Worm (Caenorhabditis elegans) whole organism, late embryonic: ENCODE results near the gene fbxa-18.

Experiments
- K09A11.1 ChIP-seq: sonication (generic microtip); optimal IDR thresholded peaks from 2 replicates; lab custom pipeline; 2017; ENCODE audit warnings: antibody characterized with exemption, mild to moderate bottlenecking, missing genetic modification characterization, missing compliant biosample characterization; ENCODE audit not compliant: insufficient read depth
- T23F11.4 ChIP-seq: fragments of 200-800 bp; sonication (Bioruptor generic); optimal IDR thresholded peaks from 2 replicates; lab custom pipeline; 2018; ENCODE audit warnings: mild to moderate bottlenecking, missing genetic modification characterization, missing compliant biosample characterization
- ahr-1 ChIP-seq: sonication (generic microtip); optimal IDR thresholded peaks from 2 replicates; lab custom pipeline; 2016; ENCODE audit warnings: missing genetic modification characterization, missing compliant biosample characterization
- ceh-2 ChIP-seq: sonication (generic microtip); optimal IDR thresholded peaks from 2 replicates; lab custom pipeline; 2016; ENCODE audit warnings: missing genotype, missing genetic modification characterization, missing compliant biosample characterization
- ceh-24 ChIP-seq: sonication (generic microtip); optimal IDR thresholded peaks from 2 replicates; lab custom pipeline; 2016; ENCODE audit warnings: mild to moderate bottlenecking, missing genetic modification characterization, missing compliant biosample characterization
- ceh-45 ChIP-seq: fragments of 200-800 bp; sonication (Bioruptor generic); IDR thresholded peaks from 2 replicates; pipeline ENCODE4 v1.3.6; 2022; ENCODE audit warnings: missing genetic modification reagents, missing genetic modification characterization, missing compliant biosample characterization
- ceh-48 ChIP-seq: sonication (generic microtip); optimal IDR thresholded peaks from 2 replicates; lab custom pipeline; 2016; ENCODE audit warnings: missing genetic modification characterization, inconsistent platforms, missing compliant biosample characterization
- che-1 ChIP-seq: sonication (generic microtip); optimal IDR thresholded peaks from 2 replicates; lab custom pipeline; 2016; ENCODE audit warnings: mild to moderate bottlenecking, missing genetic modification characterization, missing compliant biosample characterization
- dve-1 ChIP-seq: sonication (generic microtip); optimal IDR thresholded peaks from 2 replicates; lab custom pipeline; 2017; ENCODE audit warnings: antibody characterized with exemption, mild to moderate bottlenecking, missing genetic modification characterization, missing compliant biosample characterization
- elt-2 ChIP-seq: sonication (generic microtip); optimal IDR thresholded peaks from 2 replicates; lab custom pipeline; 2016; ENCODE audit warnings: missing genetic modification reagents, missing genetic modification characterization, missing compliant biosample characterization
- elt-4 ChIP-seq: sonication (generic microtip); optimal IDR thresholded peaks from 2 replicates; lab custom pipeline; 2016; ENCODE audit warnings: missing genetic modification characterization, missing compliant biosample characterization
- ets-4 ChIP-seq: sonication (generic microtip); optimal IDR thresholded peaks from 2 replicates; lab custom pipeline; 2016; ENCODE audit warnings: missing genetic modification characterization, missing compliant biosample characterization
- fax-1 ChIP-seq: sonication (generic microtip); optimal IDR thresholded peaks from 2 replicates; lab custom pipeline; 2016; ENCODE audit warnings: missing genotype, missing genetic modification characterization, missing compliant biosample characterization
- gmeb-2 ChIP-seq: sonication (generic microtip); optimal IDR thresholded peaks from 2 replicates; lab custom pipeline; 2016; ENCODE audit warnings: missing genetic modification characterization, inconsistent platforms, missing compliant biosample characterization
- hlh-8 ChIP-seq: sonication (generic microtip); optimal IDR thresholded peaks from 2 replicates; lab custom pipeline; 2016; ENCODE audit warnings: missing genotype, missing genetic modification characterization, missing compliant biosample characterization
- lim-6 ChIP-seq: sonication (generic microtip); optimal IDR thresholded peaks from 2 replicates; lab custom pipeline; 2016; ENCODE audit warnings: missing genetic modification characterization, missing compliant biosample characterization
- lin-11 ChIP-seq: fragments of 200-800 bp; sonication (Bioruptor generic); optimal IDR thresholded peaks from 2 replicates; lab custom pipeline; 2018; ENCODE audit warnings: mild to moderate bottlenecking, missing genetic modification characterization, missing compliant biosample characterization
- mec-3 ChIP-seq: sonication (generic microtip); optimal IDR thresholded peaks from 2 replicates; lab custom pipeline; 2016; ENCODE audit warnings: borderline replicate concordance, missing genetic modification characterization, missing compliant biosample characterization
- nfya-1 ChIP-seq: sonication (generic microtip); optimal IDR thresholded peaks from 2 replicates; lab custom pipeline; 2017; ENCODE audit warnings: missing genetic modification characterization, mild to moderate bottlenecking, missing compliant biosample characterization, antibody characterized with exemption, moderate library complexity
- nhr-232 ChIP-seq: sonication (generic microtip); optimal IDR thresholded peaks from 2 replicates; lab custom pipeline; 2016; ENCODE audit warnings: missing genetic modification characterization, missing compliant biosample characterization
- pros-1 ChIP-seq: fragments of 150-350 bp; optimal IDR thresholded peaks from 2 replicates; lab custom pipeline; 2014; ENCODE audit warnings: missing biosample characterization, missing genetic modification reagents, missing genetic modification characterization
- ref-2 ChIP-seq: sonication (generic microtip); optimal IDR thresholded peaks from 2 replicates; lab custom pipeline; 2016; ENCODE audit warnings: missing genetic modification characterization, missing compliant biosample characterization
- rnt-1 ChIP-seq: sonication (generic microtip); optimal IDR thresholded peaks from 2 replicates; lab custom pipeline; 2016; ENCODE audit warnings: missing genetic modification characterization, missing compliant biosample characterization
- syd-9 ChIP-seq: sonication (generic microtip); optimal IDR thresholded peaks from 2 replicates; lab custom pipeline; 2016; ENCODE audit warnings: mild to moderate bottlenecking, missing genetic modification characterization, moderate library complexity, missing compliant biosample characterization
- tbx-2 ChIP-seq: sonication (generic microtip); optimal IDR thresholded peaks from 2 replicates; lab custom pipeline; 2016; ENCODE audit warnings: missing genetic modification characterization, missing compliant biosample characterization
- ttx-3 ChIP-seq: sonication (generic microtip); optimal IDR thresholded peaks from 2 replicates; lab custom pipeline; 2016; ENCODE audit warnings: missing genetic modification reagents, missing genetic modification characterization, missing compliant biosample characterization
- unc-3 ChIP-seq, 2 experiments: fragments of 200-800 bp in 1 of 2; sonication (Bioruptor generic) in 1 of 2; sonication (generic microtip) in 1 of 2; conservative IDR thresholded peaks in 1 of 2; optimal IDR thresholded peaks in 1 of 2; 2 replicates each; pipeline versions ENCODE4 v1.3.6 to Lab custom; 2016 to 2022; ENCODE audit warnings: missing compliant biosample characterization in 2 of 2, missing genetic modification characterization in 2 of 2, missing genetic modification reagents in 1 of 2
- unc-42 ChIP-seq: sonication (generic microtip); optimal IDR thresholded peaks from 2 replicates; lab custom pipeline; 2016; ENCODE audit warnings: missing genotype, missing genetic modification characterization, missing compliant biosample characterization
- unc-55 ChIP-seq: sonication (generic microtip); optimal IDR thresholded peaks from 2 replicates; lab custom pipeline; 2017; ENCODE audit warnings: missing biosample characterization, missing genetic modification reagents, missing genetic modification characterization
- unc-86 ChIP-seq: sonication (generic microtip); optimal IDR thresholded peaks from 2 replicates; lab custom pipeline; 2016; ENCODE audit warnings: missing genetic modification characterization, missing compliant biosample characterization
- zip-5 ChIP-seq: sonication (generic microtip); optimal IDR thresholded peaks from 2 replicates; lab custom pipeline; 2016; ENCODE audit warnings: missing genetic modification characterization, missing compliant biosample characterization
- ztf-16 ChIP-seq: sonication (generic microtip); optimal IDR thresholded peaks from 2 replicates; lab custom pipeline; 2017; ENCODE audit warnings: missing genetic modification characterization, missing compliant biosample characterization

Gene fbxa-18

DNA sequence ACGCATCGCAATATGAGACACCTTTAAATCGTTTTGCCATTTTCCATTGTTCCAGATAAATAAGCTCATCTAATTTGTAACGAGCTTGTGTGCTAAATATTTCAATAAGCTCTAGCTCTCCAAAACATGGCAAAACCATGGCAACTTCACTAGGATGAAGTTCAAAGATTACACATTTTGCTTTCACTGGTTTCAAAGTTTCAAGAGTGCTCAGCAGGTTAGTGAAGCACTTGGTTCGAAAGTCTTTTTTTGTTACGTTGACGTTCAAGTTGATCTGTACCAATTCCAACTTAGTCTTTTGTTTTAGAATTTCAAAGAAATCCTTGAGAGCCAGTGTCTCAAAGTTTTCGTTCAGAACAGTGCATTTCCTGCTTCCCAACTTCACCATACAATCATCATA lies at the start of gene fbxa-18:
TSS of gene fbxa-18 (plus strand) at position 301 of the 400 bp plus-strand sequence.
- TF ChIP-seq unc-55 (GFP tag; lab: Kevin White, UChicago) = no peak
- TF ChIP-seq ceh-24 = no peak

DNA sequence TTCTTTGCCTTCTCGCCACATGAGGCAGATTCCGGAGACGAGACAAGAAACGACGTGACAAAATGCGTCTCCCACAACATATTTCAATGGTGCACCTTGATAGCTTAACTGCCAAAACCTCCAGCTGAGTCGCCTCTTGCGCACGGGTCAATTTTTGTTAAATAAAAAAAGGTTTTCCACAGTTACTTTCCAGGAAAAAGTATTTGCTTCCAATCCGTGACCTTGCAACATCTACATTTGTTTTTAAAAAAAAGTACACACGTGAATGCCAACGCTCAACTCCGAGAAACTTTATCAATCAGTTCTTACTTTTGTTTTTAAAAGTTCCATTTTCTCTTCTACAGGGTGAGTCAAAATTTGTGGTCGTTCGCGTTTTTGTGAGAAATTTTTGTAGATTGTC lies 48.2 kb upstream of the fbxa-18 start, which contains the start of gene F22B8.7:
TSS of gene F22B8.7 (plus strand) at position 301 of the 400 bp plus-strand sequence.
- TF ChIP-seq ceh-48 (no peak), dve-1 (no peak), unc-42 (tag; lab: Kevin White, UChicago) (no peak), zip-5 (no peak), ztf-16 (tag; lab: Kevin White, UChicago) (no peak), unc-3 (GFP tag; conservative IDR thresholded peaks at IDR 0.05; lab: Robert Waterston, UW) (no peak), unc-3 (tag; optimal IDR thresholded peaks at IDR 0.05; lab: Kevin White, UChicago) (no peak), hlh-8 (tag; lab: Kevin White, UChicago) (no peak), elt-4 (no peak), fax-1 (tag; lab: Kevin White, UChicago) (no peak), lin-11 (tag; lab: Kevin White, UChicago) (no peak), K09A11.1 (tag; lab: Kevin White, UChicago) (no peak), syd-9 (tag; lab: Kevin White, UChicago) (no peak), ref-2 (tag; lab: Kevin White, UChicago) (no peak), gmeb-2 (no peak)
- TF ChIP-seq, all 69 proteins: peak for 0

DNA sequence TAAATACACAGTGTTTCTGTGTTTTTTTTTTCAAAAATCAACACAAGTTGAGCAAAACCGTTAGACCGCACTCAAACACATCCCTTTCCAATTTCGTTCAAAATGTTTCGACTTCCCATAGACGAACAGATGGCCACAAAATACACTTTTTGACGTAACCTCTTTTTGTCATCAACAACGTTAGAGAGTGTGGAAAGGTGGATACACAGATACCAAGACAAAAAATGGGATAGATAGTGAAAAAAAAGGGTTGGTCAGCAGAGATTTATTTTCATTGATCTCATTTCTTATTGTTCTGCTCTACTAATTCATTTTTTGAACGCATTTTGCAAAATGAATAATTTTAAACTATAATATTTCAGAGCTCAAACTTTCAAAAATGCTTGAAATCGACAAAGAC lies 47.6 kb upstream of the fbxa-18 start:
- no peak for TF ChIP-seq ceh-2 (tag; lab: Kevin White, UChicago)
- TF ChIP-seq tbx-2 (tag; lab: Kevin White, UChicago) = no peak
- TF ChIP-seq ceh-45 (GFP tag; lab: Robert Waterston, UW) = no peak
- no peak for TF ChIP-seq ets-4
- no peak for TF ChIP-seq gmeb-2
- no peak for TF ChIP-seq che-1 (tag; lab: Kevin White, UChicago)
- no peak for TF ChIP-seq ttx-3 (tag; lab: Kevin White, UChicago)
- no peak for TF ChIP-seq ahr-1 (tag; lab: Kevin White, UChicago)
- no peak for TF ChIP-seq mec-3 (tag; lab: Kevin White, UChicago)
- TF ChIP-seq elt-4 = no peak
- TF ChIP-seq nfya-1 (tag; lab: Kevin White, UChicago) = no peak
- no peak for TF ChIP-seq elt-2 (tag; lab: Kevin White, UChicago)
- TF ChIP-seq unc-42 (tag; lab: Kevin White, UChicago) = no peak
- no peak for TF ChIP-seq nhr-232
- no peak for TF ChIP-seq pros-1
- TF ChIP-seq unc-55 (GFP tag; lab: Kevin White, UChicago) = no peak
- no peak for TF ChIP-seq K09A11.1 (tag; lab: Kevin White, UChicago)
- no peak for TF ChIP-seq syd-9 (tag; lab: Kevin White, UChicago)
- TF ChIP-seq T23F11.4 (GFP tag; lab: Kevin White, UChicago) = no peak
- no peak for TF ChIP-seq rnt-1 (tag; lab: Kevin White, UChicago)

DNA sequence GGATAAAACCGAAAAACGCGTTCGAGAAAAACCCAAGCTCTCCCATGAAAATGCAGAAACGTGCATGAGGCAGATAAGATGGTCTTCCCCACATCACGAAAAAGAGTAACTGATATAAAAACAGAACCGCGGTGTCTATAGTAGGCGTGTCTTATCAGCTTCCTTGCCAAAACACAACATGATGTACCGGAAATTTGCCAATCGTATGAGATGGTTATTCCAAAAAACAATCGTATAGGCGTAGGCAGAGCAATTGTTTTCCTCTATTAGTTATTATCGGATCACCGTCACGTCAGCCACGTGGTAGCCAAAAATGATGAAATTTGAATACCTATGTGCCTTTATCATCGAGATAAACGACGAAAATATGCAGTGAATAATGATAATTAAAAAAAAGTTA lies 43.0 kb upstream of the fbxa-18 start, which contains the start of gene str-7:
TSS of gene str-7 (minus strand) at position 101 of the 400 bp plus-strand sequence.
- peak; percentile 50 for TF ChIP-seq elt-2 (tag; lab: Kevin White, UChicago)
- TF ChIP-seq hlh-8 (tag; lab: Kevin White, UChicago) = no peak
- TF ChIP-seq, all 69 proteins: peak for 1

DNA sequence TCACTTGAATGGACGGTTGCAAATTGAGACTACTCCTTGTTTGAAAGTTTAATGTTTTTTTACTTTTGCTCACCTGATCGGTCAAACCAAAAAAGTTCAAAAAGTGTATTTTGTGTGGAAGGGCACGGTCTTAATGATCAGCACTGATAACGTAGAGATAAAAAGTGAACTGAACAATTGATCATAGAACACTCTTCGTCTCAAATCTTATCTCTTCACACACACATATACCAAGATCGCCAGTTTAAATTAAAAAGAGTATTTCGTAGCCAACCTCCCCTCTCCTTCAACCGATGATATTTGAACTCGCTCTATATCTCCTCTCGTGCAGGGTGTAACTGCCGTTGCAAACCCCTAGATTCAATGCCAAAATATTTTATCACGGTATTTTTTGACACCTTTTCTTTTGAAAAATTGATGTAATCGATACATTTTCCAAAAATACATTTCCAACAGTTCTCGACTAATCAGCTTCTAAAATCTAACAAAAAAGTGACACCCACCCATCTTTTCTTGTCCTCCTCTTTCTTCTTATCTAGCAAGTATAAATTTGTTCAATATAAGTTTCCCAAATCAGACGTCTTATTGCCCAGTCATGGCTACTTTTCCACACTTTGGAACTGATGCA lies 42.3 kb upstream of the fbxa-18 start, which contains the start of gene cth-1:
TSS of gene cth-1 (plus strand) at position 578 of the 628 bp plus-strand sequence.
- TF ChIP-seq tbx-2 (tag; lab: Kevin White, UChicago) (no peak), zip-5 (no peak), che-1 (tag; lab: Kevin White, UChicago) (no peak), lim-6 (tag; lab: Kevin White, UChicago) (no peak), unc-86 (no peak), elt-2 (tag; lab: Kevin White, UChicago) (peak; percentile 55)
